Worm (Caenorhabditis elegans): Measurements from ENCODE around the gene cee-1.

Gene cee-1

DNA sequence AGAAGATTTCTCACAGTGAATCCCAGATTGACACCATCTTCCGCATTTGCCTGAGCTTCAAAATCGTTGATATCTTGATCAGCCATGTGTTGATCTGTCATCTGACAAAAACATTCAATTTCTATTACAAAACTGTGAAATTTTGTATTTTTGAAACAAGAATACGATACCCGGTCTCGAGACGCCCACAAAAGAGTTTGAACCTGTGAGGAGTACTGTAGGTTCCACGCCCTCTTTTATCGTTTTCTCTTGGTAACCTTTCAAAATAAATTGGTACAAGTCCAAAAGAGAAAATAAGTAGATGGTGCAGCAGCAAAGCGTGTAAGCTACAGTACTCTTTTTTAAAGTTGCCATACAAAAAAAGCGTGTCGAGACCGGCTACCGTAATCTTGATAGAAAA, 2.6 kb upstream of the cee-1 start, which contains the start of gene F26F4.12:
Gene F26F4.12 (minus strand): TSS at position 101 of the 400 bp plus-strand sequence.
- TF ChIP-seq ceh-39 (tag; optimal IDR thresholded peaks at IDR 0.05): no peak
- TF ChIP-seq ceh-83 (GFP tag; optimal IDR thresholded peaks at IDR 0.05): no peak
- TF ChIP-seq nhr-237 (tag; optimal IDR thresholded peaks at IDR 0.05): no peak
- TF ChIP-seq nhr-28 (tag; optimal IDR thresholded peaks at IDR 0.05): no peak

DNA sequence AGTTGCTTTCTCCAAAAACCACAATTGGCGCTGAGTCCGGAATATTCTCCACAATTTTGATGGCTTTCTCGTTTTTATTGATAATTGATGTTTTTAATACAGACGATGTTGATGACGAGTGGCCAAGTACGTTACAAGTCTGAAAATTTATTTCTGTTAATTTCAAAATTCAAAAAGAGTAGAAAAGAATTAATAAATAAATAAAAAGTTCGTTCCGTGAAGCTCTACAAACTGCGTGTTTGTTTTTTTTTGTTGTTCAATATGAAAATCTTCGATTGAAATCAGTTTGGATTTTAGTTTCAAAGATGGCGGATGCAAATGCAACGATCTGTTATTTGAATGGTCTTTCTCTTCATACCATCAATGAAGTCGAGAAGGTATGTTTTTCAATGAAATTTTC, 1.5 kb upstream of the cee-1 start, which contains the start of gene F26F4.2:
Gene F26F4.2 (plus strand): TSS at position 301 of the 400 bp plus-strand sequence.
- no peak for TF ChIP-seq snpc-4 (tag; optimal IDR thresholded peaks at IDR 0.05)
- TF ChIP-seq lin-32 (GFP tag; optimal IDR thresholded peaks at IDR 0.05): no peak
- no peak for TF ChIP-seq hlh-1 (tag; optimal IDR thresholded peaks at IDR 0.05)
- no peak for TF ChIP-seq nhr-12 (tag; optimal IDR thresholded peaks at IDR 0.05)
- TF ChIP-seq sem-2 (GFP tag; optimal IDR thresholded peaks at IDR 0.05): no peak
- no peak for TF ChIP-seq M03D4.4 (tag; optimal IDR thresholded peaks at IDR 0.05)
- no peak for TF ChIP-seq flh-1 (GFP tag; optimal IDR thresholded peaks at IDR 0.05)
- no peak for TF ChIP-seq lsy-2 (tag; optimal IDR thresholded peaks at IDR 0.05)
- no peak for TF ChIP-seq cnd-1 (tag; optimal IDR thresholded peaks at IDR 0.05)
- TF ChIP-seq nhr-76 (tag; optimal IDR thresholded peaks at IDR 0.05): no peak
- no peak for TF ChIP-seq elt-1 (tag; optimal IDR thresholded peaks at IDR 0.05; ENCODE audit: borderline replicate concordance, insufficient read depth)
- no peak for TF ChIP-seq nhr-28 (tag; optimal IDR thresholded peaks at IDR 0.05)
- no peak for TF ChIP-seq elt-3 (tag; optimal IDR thresholded peaks at IDR 0.05)

DNA sequence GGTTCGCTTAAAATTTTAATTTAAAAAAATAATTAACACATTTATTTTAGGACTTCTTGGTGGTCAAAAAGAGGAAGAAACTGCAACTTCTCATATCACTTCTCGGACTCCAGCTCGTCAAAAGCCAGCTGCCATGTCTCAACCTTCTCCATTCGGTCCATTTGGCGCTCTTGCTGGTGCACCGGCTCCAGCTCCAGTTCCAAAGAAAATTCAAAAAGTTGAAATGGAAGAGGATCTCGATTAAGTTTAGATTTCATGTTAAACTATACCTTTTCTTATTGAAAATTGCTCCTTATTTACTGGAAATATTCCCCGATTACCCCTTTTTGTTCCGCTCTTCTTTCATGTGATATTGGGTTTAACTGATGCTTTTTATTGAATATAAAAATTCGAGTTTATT, 1.2 kb downstream of the cee-1 start:
- TF ChIP-seq bed-3 (GFP tag; optimal IDR thresholded peaks at IDR 0.05) (no peak), pha-4 (tag; optimal IDR thresholded peaks at IDR 0.05) (no peak), unc-39 (tag; optimal IDR thresholded peaks at IDR 0.05) (no peak), lin-13 (tag; optimal IDR thresholded peaks at IDR 0.05) (no peak), ztf-11 (tag; optimal IDR thresholded peaks at IDR 0.05) (no peak), M03D4.4 (tag; optimal IDR thresholded peaks at IDR 0.05) (no peak), nhr-2 (tag; optimal IDR thresholded peaks at IDR 0.05) (no peak), mab-5 (tag; optimal IDR thresholded peaks at IDR 0.05) (no peak), nhr-237 (tag; optimal IDR thresholded peaks at IDR 0.05) (no peak), mep-1 (tag; optimal IDR thresholded peaks at IDR 0.05) (no peak), lin-32 (GFP tag; optimal IDR thresholded peaks at IDR 0.05) (no peak), unc-120 (tag; optimal IDR thresholded peaks at IDR 0.05; ENCODE audit: poor library complexity, severe bottlenecking) (no peak)

DNA sequence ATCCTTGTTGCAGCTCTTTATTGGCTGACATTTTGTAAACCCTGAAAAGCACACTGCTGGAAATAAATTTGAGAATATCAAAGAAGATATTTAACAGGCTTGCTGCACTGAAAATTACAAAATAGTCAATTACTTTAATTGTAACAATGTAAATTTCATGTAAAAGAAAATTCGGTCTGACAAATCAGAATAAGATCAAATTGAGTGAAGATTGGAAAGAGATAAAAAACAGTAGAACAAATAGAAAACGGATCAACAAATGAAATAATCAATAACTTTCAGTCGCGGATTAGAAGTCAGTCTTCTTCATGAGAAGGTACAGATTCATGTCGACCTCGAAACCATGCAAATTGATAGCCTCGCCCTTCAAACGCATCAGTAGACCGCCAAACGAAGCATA, 4.6 kb downstream of the cee-1 start, which contains the start of gene rars-1:
Gene rars-1 (minus strand): TSS at position 101 of the 400 bp plus-strand sequence.
- TF ChIP-seq unc-62 (GFP tag; optimal IDR thresholded peaks at IDR 0.05): no peak

DNA sequence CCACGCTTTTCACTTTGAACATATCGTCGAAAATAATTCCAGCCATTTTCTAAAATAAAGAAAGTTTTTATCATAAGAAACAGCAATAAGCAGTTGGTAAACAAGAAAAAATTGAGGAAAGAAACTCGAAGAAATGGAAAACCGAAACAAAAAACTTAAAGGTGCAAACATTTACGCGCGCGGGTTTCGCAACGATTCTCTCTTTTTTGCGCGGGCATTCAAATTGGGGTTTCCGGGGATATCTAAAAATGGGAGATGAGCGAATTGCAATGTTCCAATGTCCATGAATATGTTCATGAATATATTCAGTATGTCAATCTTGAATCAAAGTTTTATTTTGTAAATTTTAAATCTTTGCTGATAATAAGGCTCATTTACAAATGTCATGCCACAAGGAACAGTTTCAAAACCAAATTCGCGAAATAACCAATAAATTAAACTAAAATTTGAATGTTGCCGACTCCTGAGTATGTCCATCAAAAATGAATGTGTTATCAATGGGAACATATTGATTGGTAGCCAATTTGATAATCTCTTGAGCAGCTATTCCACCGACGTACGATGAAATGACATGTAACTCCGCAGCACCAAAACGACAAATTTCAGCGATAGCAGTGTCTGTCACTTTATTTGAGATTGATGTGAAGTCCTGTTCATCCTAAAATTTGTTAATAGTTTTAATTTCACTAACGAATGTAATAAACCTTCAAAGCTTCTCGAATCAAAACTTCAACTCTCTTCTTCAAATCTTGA, 5.6 kb downstream of the cee-1 start, which contains the start of gene rpb-8:
Gene rpb-8 (minus strand): TSS at position 49 of the 753 bp plus-strand sequence.
- TF ChIP-seq mep-1 (tag; optimal IDR thresholded peaks at IDR 0.05): peak; percentile 55
- peak; percentile 67 for TF ChIP-seq lsy-2 (tag; optimal IDR thresholded peaks at IDR 0.05)
- TF ChIP-seq M03D4.4 (tag; optimal IDR thresholded peaks at IDR 0.05): no peak
- peak; percentile 61 for TF ChIP-seq unc-120 (tag; optimal IDR thresholded peaks at IDR 0.05; ENCODE audit: poor library complexity, severe bottlenecking)
- no peak for TF ChIP-seq flh-1 (GFP tag; optimal IDR thresholded peaks at IDR 0.05)
- TF ChIP-seq snpc-4 (tag; optimal IDR thresholded peaks at IDR 0.05): no peak
- TF ChIP-seq zip-8 (tag; optimal IDR thresholded peaks at IDR 0.05): no peak
- TF ChIP-seq pha-4 (tag; optimal IDR thresholded peaks at IDR 0.05): no peak
- peak; percentile 13 for TF ChIP-seq nhr-237 (tag; optimal IDR thresholded peaks at IDR 0.05)
- no peak for TF ChIP-seq nhr-76 (tag; optimal IDR thresholded peaks at IDR 0.05)

DNA sequence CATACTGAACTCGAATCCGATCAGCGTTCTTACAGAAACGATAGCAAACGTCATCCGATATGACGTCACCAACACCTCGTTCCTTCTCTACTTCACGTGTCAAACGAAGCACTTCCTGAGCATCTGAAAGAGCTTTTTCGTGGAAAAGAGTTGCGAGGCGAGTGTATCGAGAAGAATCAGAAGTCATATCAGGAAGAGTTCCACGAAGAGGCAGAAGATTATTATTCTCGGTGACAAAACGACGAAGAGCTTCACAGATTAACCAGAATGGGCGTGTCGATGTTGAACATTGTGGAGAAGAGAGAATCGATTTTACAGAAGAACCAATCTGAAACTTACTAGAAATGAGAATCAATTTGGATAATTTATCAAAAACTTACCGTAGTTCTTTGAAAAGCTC, 6.4 kb downstream of the cee-1 start:
- TF ChIP-seq ceh-39 (tag; optimal IDR thresholded peaks at IDR 0.05) (no peak), lin-13 (tag; optimal IDR thresholded peaks at IDR 0.05) (no peak), elt-1 (tag; optimal IDR thresholded peaks at IDR 0.05; ENCODE audit: borderline replicate concordance, insufficient read depth) (no peak), ztf-11 (tag; optimal IDR thresholded peaks at IDR 0.05) (no peak), nhr-76 (tag; optimal IDR thresholded peaks at IDR 0.05) (no peak), nhr-12 (tag; optimal IDR thresholded peaks at IDR 0.05) (no peak), snpc-4 (tag; optimal IDR thresholded peaks at IDR 0.05) (no peak), lsy-2 (tag; optimal IDR thresholded peaks at IDR 0.05) (no peak), ces-1 (GFP tag; optimal IDR thresholded peaks at IDR 0.05) (no peak), drap-1 (GFP tag; optimal IDR thresholded peaks at IDR 0.05) (no peak), unc-39 (tag; optimal IDR thresholded peaks at IDR 0.05) (no peak), flh-1 (GFP tag; optimal IDR thresholded peaks at IDR 0.05) (no peak), ceh-43 (GFP tag; optimal IDR thresholded peaks at IDR 0.05) (no peak), pha-4 (tag; optimal IDR thresholded peaks at IDR 0.05) (no peak), ceh-83 (GFP tag; optimal IDR thresholded peaks at IDR 0.05) (no peak), nhr-28 (tag; optimal IDR thresholded peaks at IDR 0.05) (no peak), hlh-1 (tag; optimal IDR thresholded peaks at IDR 0.05) (no peak), unc-62 (GFP tag; optimal IDR thresholded peaks at IDR 0.05) (no peak), mep-1 (tag; optimal IDR thresholded peaks at IDR 0.05) (no peak), blmp-1 (tag; optimal IDR thresholded peaks at IDR 0.05) (no peak)

Measured in whole organism, mixed stage, embryonic.